Worm (Caenorhabditis elegans): Measurements from ENCODE around the gene M02B1.4.

The M02B1.4 gene

ce11 chrIV:12786996-12787395, 38.1 kb downstream of the M02B1.4 start (continued):
- TF ChIP-seq B0336.3 (GFP tag; IDR thresholded peaks at IDR 0.05) (peak; percentile 30; the same call in 1 of the 2 replicates), F33H1.4 (GFP tag; IDR thresholded peaks at IDR 0.05) (peak; percentile 48), hsf-1 (GFP tag; IDR thresholded peaks at IDR 0.05) (peak; percentile 64), D2030.7 (GFP tag; IDR thresholded peaks at IDR 0.05) (peak; percentile 92), F39B2.1 (GFP tag; IDR thresholded peaks at IDR 0.05) (peak; percentile 60; the same call in 1 of the 2 replicates), ekl-4 (GFP tag; IDR thresholded peaks at IDR 0.05) (peak; percentile 66; the same call in 1 of the 2 replicates), rcor-1 (GFP tag; IDR thresholded peaks at IDR 0.05) (peak; percentile 81), madf-8 (GFP tag; conservative IDR thresholded peaks at IDR 0.05) (peak; percentile 60), ceh-100 (GFP tag; IDR thresholded peaks at IDR 0.05) (peak; percentile 25; the same call in 1 of the 2 replicates), dox-1 (GFP tag; IDR thresholded peaks at IDR 0.05) (peak; percentile 80), madf-6 (GFP tag; IDR thresholded peaks at IDR 0.05) (peak; percentile 84), nfyb-1 (GFP tag; IDR thresholded peaks at IDR 0.05) (0 out of 2 replicates have a peak, but pooled peaks have one; percentile 39), lin-54 (GFP tag; optimal IDR thresholded peaks at IDR 0.05) (peak; percentile 47), attf-3 (GFP tag; conservative IDR thresholded peaks at IDR 0.05) (0 out of 2 replicates have a peak, but pooled peaks have one; percentile 55)

- TF ChIP-seq hsf-1 (GFP tag; IDR thresholded peaks at IDR 0.05) (peak; percentile 88), him-1 (tag; optimal IDR thresholded peaks at IDR 0.05) (peak; percentile 46), ztf-25 (GFP tag; IDR thresholded peaks at IDR 0.05) (no peak), rcor-1 (GFP tag; IDR thresholded peaks at IDR 0.05) (peak; percentile 64), K12H6.12 (tag; optimal IDR thresholded peaks at IDR 0.05) (no peak), nfyb-1 (GFP tag; IDR thresholded peaks at IDR 0.05) (peak; percentile 55; the same call in 1 of the 2 replicates), tbx-9 (tag; optimal IDR thresholded peaks at IDR 0.05; ENCODE audit: borderline replicate concordance) (no peak), unc-62 (GFP tag; optimal IDR thresholded peaks at IDR 0.05) (no peak), lin-26 (GFP tag; IDR thresholded peaks at IDR 0.05) (peak; percentile 53; the same call in 1 of the 2 replicates), tbp1 (GFP tag; optimal IDR thresholded peaks at IDR 0.05) (peak; percentile 75), mcd-1 (GFP tag; IDR thresholded peaks at IDR 0.05) (peak; percentile 49; the same call in 1 of the 2 replicates), ceh-91 (GFP tag; IDR thresholded peaks at IDR 0.05) (no peak), snpc-3.4 (tag; optimal IDR thresholded peaks at IDR 0.05) (peak; percentile 65), F57A8.1 (GFP tag; optimal IDR thresholded peaks at IDR 0.05) (no peak), Y56A3A.18 (GFP tag; IDR thresholded peaks at IDR 0.05) (0 out of 2 replicates have a peak, but pooled peaks have one; percentile 11), D2030.7 (GFP tag; IDR thresholded peaks at IDR 0.05) (peak; percentile 82), lsy-27 (tag; optimal IDR thresholded peaks at IDR 0.05; ENCODE audit: borderline replicate concordance, insufficient read depth) (no peak), efl-1 (GFP tag; optimal IDR thresholded peaks at IDR 0.05) (peak; percentile 13), cebp-1 (GFP tag; IDR thresholded peaks at IDR 0.05) (no peak), cebp-1 (tag; optimal IDR thresholded peaks at IDR 0.05) (no peak), attf-6 (GFP tag; IDR thresholded peaks at IDR 0.05) (peak; percentile 94), lsl-1 (GFP tag; optimal IDR thresholded peaks at IDR 0.05) (peak; percentile 60), madf-6 (GFP tag; IDR thresholded peaks at IDR 0.05) (peak; percentile 76), repo-1 (tag; optimal IDR thresholded peaks at IDR 0.05) (peak; percentile 16), lin-54 (GFP tag; optimal IDR thresholded peaks at IDR 0.05) (peak; percentile 5), snpc-1.1 (tag; optimal IDR thresholded peaks at IDR 0.05; ENCODE audit: insufficient read depth) (peak; percentile 95), hmg-1.2 (GFP tag; IDR thresholded peaks at IDR 0.05) (peak; percentile 98), snpc-1.3 (tag; optimal IDR thresholded peaks at IDR 0.05; ENCODE audit: insufficient read depth) (peak; percentile 64), snpc-4 (GFP tag; optimal IDR thresholded peaks at IDR 0.05) (peak; percentile 92), snpc-4 (tag; optimal IDR thresholded peaks at IDR 0.05) (peak; percentile 88 to 97 (median 94)), ztf-28 (GFP tag; IDR thresholded peaks at IDR 0.05) (no peak), F33H1.4 (GFP tag; IDR thresholded peaks at IDR 0.05) (peak; percentile 42), madf-8 (GFP tag; conservative IDR thresholded peaks at IDR 0.05) (0 out of 2 replicates have a peak, but pooled peaks have one; percentile 38), attf-3 (GFP tag; conservative IDR thresholded peaks at IDR 0.05) (peak; percentile 41; the same call in 1 of the 2 replicates), pbrm-1 (GFP tag; IDR thresholded peaks at IDR 0.05) (peak; percentile 91), egl-44 (GFP tag; IDR thresholded peaks at IDR 0.05) (no peak), F49E8.2 (tag; optimal IDR thresholded peaks at IDR 0.05; ENCODE audit: insufficient read depth) (peak; percentile 58), bed-2 (GFP tag; IDR thresholded peaks at IDR 0.05) (no peak), dox-1 (GFP tag; IDR thresholded peaks at IDR 0.05) (peak; percentile 81), dpl-1 (GFP tag; optimal IDR thresholded peaks at IDR 0.05) (no peak)
Observed at ce11 chrIV:12785988-12786387, 39.1 kb downstream of the M02B1.4 start.
